Worm (Caenorhabditis elegans): ENCODE measurements around the gene Y69A2AR.28.

Y69A2AR.28 gene

ce11 chrIV:2601988-2602861, 10.6 kb downstream of the Y69A2AR.28 start (continued):
- TF ChIP-seq hpl-2 (GFP tag; optimal IDR thresholded peaks at IDR 0.05) (peak; percentile 95), unc-86 (tag; optimal IDR thresholded peaks at IDR 0.05) (peak; percentile 92), lin-13 (GFP tag; optimal IDR thresholded peaks at IDR 0.05) (peak; percentile 99), ceh-90 (tag; optimal IDR thresholded peaks at IDR 0.05) (no peak), lin-39 (tag; optimal IDR thresholded peaks at IDR 0.05) (peak; percentile 93), unc-30 (tag; optimal IDR thresholded peaks at IDR 0.05) (no peak), aha-1 (tag; optimal IDR thresholded peaks at IDR 0.05) (peak; percentile 70), ces-1 (GFP tag; optimal IDR thresholded peaks at IDR 0.05) (no peak), nhr-11 (tag; optimal IDR thresholded peaks at IDR 0.05) (peak; percentile 99), nhr-20 (tag; optimal IDR thresholded peaks at IDR 0.05) (peak; percentile 100), nhr-12 (tag; optimal IDR thresholded peaks at IDR 0.05) (peak; percentile 34), sup-37 (GFP tag; optimal IDR thresholded peaks at IDR 0.05) (peak; percentile 87), nhr-28 (tag; optimal IDR thresholded peaks at IDR 0.05) (peak; percentile 75), lin-14 (GFP tag; optimal IDR thresholded peaks at IDR 0.05) (peak; percentile 99), pqm-1 (tag; optimal IDR thresholded peaks at IDR 0.05) (no peak), swsn-7 (tag; optimal IDR thresholded peaks at IDR 0.05) (peak; percentile 99), ets-5 (GFP tag; IDR thresholded peaks at IDR 0.05) (no peak), alr-1 (tag; optimal IDR thresholded peaks at IDR 0.05; ENCODE audit: borderline replicate concordance) (no peak), elt-2 (tag; optimal IDR thresholded peaks at IDR 0.05) (peak; percentile 99), ceh-8 (GFP tag; optimal IDR thresholded peaks at IDR 0.05) (peak; percentile 97), fos-1 (tag; optimal IDR thresholded peaks at IDR 0.05) (peak; percentile 93), nhr-47 (tag; optimal IDR thresholded peaks at IDR 0.05) (peak; percentile 99), rnt-1 (tag; optimal IDR thresholded peaks at IDR 0.05) (peak; percentile 97), lin-15B (tag; optimal IDR thresholded peaks at IDR 0.05) (peak; percentile 53), pax-3 (tag; optimal IDR thresholded peaks at IDR 0.05) (peak; percentile 98), C16A3.4 (tag; optimal IDR thresholded peaks at IDR 0.05) (peak; percentile 96), dsc-1 (tag; optimal IDR thresholded peaks at IDR 0.05) (peak; percentile 96), fkh-4 (tag; optimal IDR thresholded peaks at IDR 0.05; ENCODE audit: borderline replicate concordance) (peak; percentile 64), irx-1 (tag; optimal IDR thresholded peaks at IDR 0.05) (peak; percentile 96), ztf-11 (tag; optimal IDR thresholded peaks at IDR 0.05) (peak in 1 of 2 experiments; percentile 86), unc-130 (tag; optimal IDR thresholded peaks at IDR 0.05) (peak; percentile 99), nhr-71 (tag; optimal IDR thresholded peaks at IDR 0.05) (peak; percentile 100), skn-1 (tag; optimal IDR thresholded peaks at IDR 0.05) (peak; percentile 98), snu-23 (GFP tag; optimal IDR thresholded peaks at IDR 0.05) (peak; percentile 99), hlh-4 (tag; optimal IDR thresholded peaks at IDR 0.05) (no peak), zip-4 (GFP tag; optimal IDR thresholded peaks at IDR 0.05) (peak; percentile 87), ceh-82 (tag; optimal IDR thresholded peaks at IDR 0.05) (peak; percentile 90 to 93 (median 90)), elt-3 (tag; optimal IDR thresholded peaks at IDR 0.05) (peak in 5 of 6 experiments; percentile 31 to 100 (median 95)), egl-13 (tag; optimal IDR thresholded peaks at IDR 0.05) (peak; percentile 93), C34B4.2 (tag; optimal IDR thresholded peaks at IDR 0.05) (peak; percentile 59), unc-98 (GFP tag; IDR thresholded peaks at IDR 0.05) (peak; percentile 75), pag-3 (tag; optimal IDR thresholded peaks at IDR 0.05; ENCODE audit: borderline replicate concordance, insufficient read depth) (peak; percentile 66), nhr-77 (tag; optimal IDR thresholded peaks at IDR 0.05) (peak; percentile 93), efl-1 (optimal IDR thresholded peaks at IDR 0.05) (peak; percentile 92 to 96), efl-1 (GFP tag; optimal IDR thresholded peaks at IDR 0.05 in 1 of 2) (peak; percentile 87 to 99), nhr-237 (tag; optimal IDR thresholded peaks at IDR 0.05) (peak; percentile 90), sptf-1 (tag; optimal IDR thresholded peaks at IDR 0.05) (no peak), sox-4 (tag; optimal IDR thresholded peaks at IDR 0.05) (peak; percentile 98), ceh-88 (GFP tag; IDR thresholded peaks at IDR 0.05) (peak; percentile 96), grh-1 (GFP tag; IDR thresholded peaks at IDR 0.05) (peak; percentile 98), lsy-2 (tag; optimal IDR thresholded peaks at IDR 0.05) (peak; percentile 95 to 96)
